Fruit fly (Drosophila melanogaster): ENCODE measurements around the gene Prestin.

The Prestin gene

DNA sequence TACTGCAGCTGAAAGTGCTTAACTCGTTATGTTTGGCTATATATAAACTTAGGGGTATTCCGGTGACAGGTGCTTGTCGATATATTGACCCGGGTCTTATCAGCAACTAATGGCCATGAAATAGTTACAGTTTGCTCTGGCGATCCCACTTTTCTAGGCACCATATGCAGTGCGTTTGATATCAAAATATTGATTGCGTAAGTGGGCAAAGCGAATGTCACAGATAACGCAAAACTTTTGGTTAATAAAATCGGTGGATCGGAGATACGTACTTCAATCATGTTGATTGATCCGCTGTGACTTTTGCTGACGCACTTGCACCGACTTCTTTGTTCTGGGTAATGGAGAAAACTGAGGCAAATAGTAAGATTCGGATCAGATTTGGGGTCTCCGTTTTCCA is 3.0 kb downstream of the Prestin start:
- no peak for TF ChIP-seq CG7745 (tag; optimal IDR thresholded peaks at IDR 0.05)
- no peak for TF ChIP-seq tll (GFP tag; optimal IDR thresholded peaks at IDR 0.05)
- no peak for TF ChIP-seq luna (GFP tag; optimal IDR thresholded peaks at IDR 0.05)
- TF ChIP-seq CG13894 (tag; optimal IDR thresholded peaks at IDR 0.05) = no peak
- TF ChIP-seq tap (tag; optimal IDR thresholded peaks at IDR 0.05) = no peak
- peak in 1 of 2 experiments; percentile 91 for TF ChIP-seq Pdp1 (GFP tag; optimal IDR thresholded peaks at IDR 0.05)
- no peak for TF ChIP-seq CG9609 (GFP tag; optimal IDR thresholded peaks at IDR 0.05)
- TF ChIP-seq HmgZ (tag; optimal IDR thresholded peaks at IDR 0.05) = no peak
- TF ChIP-seq E2f1 (GFP tag; IDR thresholded peaks at IDR 0.05) = no peak
- no peak for TF ChIP-seq bbx (GFP tag; IDR thresholded peaks at IDR 0.05; ENCODE audit: partially characterized antibody)
- TF ChIP-seq D19A (tag; optimal IDR thresholded peaks at IDR 0.05) = no peak
- no peak for TF ChIP-seq ERR (GFP tag; optimal IDR thresholded peaks at IDR 0.05)
- TF ChIP-seq CG11398 (GFP tag; optimal IDR thresholded peaks at IDR 0.05) = no peak
- TF ChIP-seq zen2 (GFP tag; IDR thresholded peaks at IDR 0.05; ENCODE audit: partially characterized antibody) = no peak
- TF ChIP-seq CG10654 (GFP tag; optimal IDR thresholded peaks at IDR 0.05) = no peak
- no peak for TF ChIP-seq CG33213 (GFP tag; optimal IDR thresholded peaks at IDR 0.05)
- no peak for TF ChIP-seq HLH3B (GFP tag; IDR thresholded peaks at IDR 0.05)
- TF ChIP-seq CG15269 (tag; optimal IDR thresholded peaks at IDR 0.05) = no peak
- no peak for TF ChIP-seq CG42726 (GFP tag; IDR thresholded peaks at IDR 0.05; ENCODE audit: partially characterized antibody)
- TF ChIP-seq Rx (GFP tag; IDR thresholded peaks at IDR 0.05) = no peak
- TF ChIP-seq Bdp1 (GFP tag; optimal IDR thresholded peaks at IDR 0.05) = no peak
- TF ChIP-seq CG3163 (GFP tag; optimal IDR thresholded peaks at IDR 0.05) = no peak
- TF ChIP-seq mld (GFP tag; IDR thresholded peaks at IDR 0.05; ENCODE audit: partially characterized antibody) = no peak
- no peak for TF ChIP-seq CG3995 (GFP tag; optimal IDR thresholded peaks at IDR 0.05)
- no peak for TF ChIP-seq Hr3 (GFP tag; optimal IDR thresholded peaks at IDR 0.05)
- TF ChIP-seq CG13287 (GFP tag; IDR thresholded peaks at IDR 0.05; ENCODE audit: partially characterized antibody) = no peak
- TF ChIP-seq Rfx (GFP tag; IDR thresholded peaks at IDR 0.05) = 0 out of 2 replicates have a peak, but pooled peaks have one; percentile 14
- no peak for TF ChIP-seq Camta (GFP tag; optimal IDR thresholded peaks at IDR 0.05)
- TF ChIP-seq ken (GFP tag; IDR thresholded peaks at IDR 0.05) = no peak
- TF ChIP-seq CG2678 (tag; optimal IDR thresholded peaks at IDR 0.05) = no peak
- TF ChIP-seq dati (GFP tag; IDR thresholded peaks at IDR 0.05) = no peak
- TF ChIP-seq chinmo (GFP tag; IDR thresholded peaks at IDR 0.05; ENCODE audit: partially characterized antibody) = peak; percentile 73; the same call in 1 of the 4 replicates
- no peak for TF ChIP-seq CG11093 (GFP tag; IDR thresholded peaks at IDR 0.05)
- TF ChIP-seq sens-2 (GFP tag; IDR thresholded peaks at IDR 0.05) = no peak
- no peak for TF ChIP-seq vfl (GFP tag; optimal IDR thresholded peaks at IDR 0.05)
- TF ChIP-seq CG34376 (GFP tag; optimal IDR thresholded peaks at IDR 0.05) = no peak
- TF ChIP-seq CG11247 (GFP tag; IDR thresholded peaks at IDR 0.05) = no peak
- TF ChIP-seq Gug (GFP tag; IDR thresholded peaks at IDR 0.05) = no peak; the same call in 3 of the 4 replicates
- peak; percentile 43; the same call in 1 of the 2 replicates for TF ChIP-seq GATAe (GFP tag; conservative IDR thresholded peaks at IDR 0.05)
- no peak for TF ChIP-seq CG11696 (GFP tag; IDR thresholded peaks at IDR 0.05)
- TF ChIP-seq CG11695 (GFP tag; IDR thresholded peaks at IDR 0.05) = no peak
- TF ChIP-seq Hmx (GFP tag; optimal IDR thresholded peaks at IDR 0.05) = no peak
- no peak for TF ChIP-seq CG6175 (GFP tag; IDR thresholded peaks at IDR 0.05)
- no peak for TF ChIP-seq CG11085 (GFP tag; IDR thresholded peaks at IDR 0.05)
- no peak for TF ChIP-seq Asciz (GFP tag; optimal IDR thresholded peaks at IDR 0.05)
- no peak for TF ChIP-seq C15 (GFP tag; IDR thresholded peaks at IDR 0.05)
- no peak for TF ChIP-seq abd-A (tag; optimal IDR thresholded peaks at IDR 0.05)
- no peak for TF ChIP-seq CG43689 (GFP tag; IDR thresholded peaks at IDR 0.05)
- peak; percentile 4 for TF ChIP-seq lilli (GFP tag; optimal IDR thresholded peaks at IDR 0.05)
- no peak for TF ChIP-seq Mes4 (GFP tag; optimal IDR thresholded peaks at IDR 0.05)
- TF ChIP-seq Xbp1 (GFP tag; optimal IDR thresholded peaks at IDR 0.05) = no peak
- no peak for TF ChIP-seq H2.0 (GFP tag; IDR thresholded peaks at IDR 0.05)
